Worm (Caenorhabditis elegans) whole organism, L4 larva: Measurements from ENCODE around the gene B0222.11.

Experiments
- D1046.2 ChIP-seq: fragments of 200-800 bp; sonication (Bioruptor generic); IDR thresholded peaks from 2 replicates; pipeline ENCODE4 v1.3.6; 2022; ENCODE audit warnings: missing genetic modification characterization, missing compliant biosample characterization
- T20F7.1 ChIP-seq: fragments of 200-800 bp; sonication (Bioruptor generic); optimal IDR thresholded peaks from 2 replicates; lab custom pipeline; 2018; ENCODE audit warnings: mild to moderate bottlenecking, missing genetic modification characterization, missing compliant biosample characterization
- Y105C5A.15 ChIP-seq: fragments of 200-800 bp; sonication (Bioruptor generic); IDR thresholded peaks from 2 replicates; pipeline ENCODE4 v1.3.6; 2022; ENCODE audit warnings: missing genetic modification characterization, missing compliant biosample characterization
- aha-1 ChIP-seq: fragments of 150-350 bp; peaks from one replicate; lab custom pipeline; 2014; ENCODE audit warnings: missing biosample characterization, missing genetic modification characterization
- ceh-20 ChIP-seq: fragments of 200-800 bp; sonication (Bioruptor generic); IDR thresholded peaks from 2 replicates; pipeline ENCODE4 v1.3.6; 2022; ENCODE audit warnings: missing genetic modification reagents, missing genetic modification characterization, missing compliant biosample characterization
- ceh-32 ChIP-seq: sonication (generic microtip); optimal IDR thresholded peaks from 2 replicates; lab custom pipeline; 2016; ENCODE audit warnings: mild to moderate bottlenecking, missing genetic modification characterization, missing compliant biosample characterization; ENCODE audit not compliant: poor library complexity
- ces-1 ChIP-seq: fragments of 150-350 bp; sonication (generic microtip); optimal IDR thresholded peaks from 4 replicates; lab custom pipeline; 2014; ENCODE audit warnings: missing biosample characterization, missing genetic modification reagents, missing genetic modification characterization
- ctbp-1 ChIP-seq: fragments of 200-800 bp; sonication (Bioruptor generic); IDR thresholded peaks from 2 replicates; pipeline ENCODE4 v1.3.6; 2022; ENCODE audit warnings: missing genetic modification reagents, missing genetic modification characterization, missing compliant biosample characterization
- daf-16 ChIP-seq, 3 experiments: sonication (generic microtip); optimal IDR thresholded peaks; 2 replicates each; lab custom pipeline; 2016 to 2017; ENCODE audit warnings: missing genetic modification characterization in 3 of 3, missing genetic modification reagents in 3 of 3, mild to moderate bottlenecking in 2 of 3, missing compliant biosample characterization in 2 of 3, missing biosample characterization in 1 of 3, moderate library complexity in 1 of 3
- dve-1 ChIP-seq: sonication (generic microtip); optimal IDR thresholded peaks from 2 replicates; lab custom pipeline; 2017; ENCODE audit warnings: antibody characterized with exemption, mild to moderate bottlenecking, missing genetic modification characterization, missing compliant biosample characterization; ENCODE audit not compliant: insufficient read depth
- jun-1 ChIP-seq: fragments of 150-350 bp; optimal IDR thresholded peaks from 2 replicates; lab custom pipeline; 2014; ENCODE audit warnings: missing biosample characterization, missing genetic modification reagents, missing genetic modification characterization
- lin-38 ChIP-seq: fragments of 200-800 bp; sonication (Bioruptor generic); IDR thresholded peaks from 2 replicates; pipeline ENCODE4 v1.3.6; 2022; ENCODE audit warnings: missing genetic modification reagents, missing genetic modification characterization, missing compliant biosample characterization
- madf-5 ChIP-seq, 2 experiments: fragments of 200-800 bp; sonication (Bioruptor generic); IDR thresholded peaks; 2 replicates each; pipeline ENCODE4 v1.3.6; 2022; ENCODE audit warnings: missing compliant biosample characterization in 2 of 2, missing genetic modification characterization in 2 of 2
- nhr-10 ChIP-seq: fragments of 150-350 bp; optimal IDR thresholded peaks from 2 replicates; lab custom pipeline; 2014; ENCODE audit warnings: missing biosample characterization, missing genetic modification characterization
- nhr-48 ChIP-seq: sonication (generic microtip); optimal IDR thresholded peaks from 2 replicates; lab custom pipeline; 2016; ENCODE audit warnings: mild to moderate bottlenecking, missing genetic modification characterization, missing compliant biosample characterization
- nhr-6 ChIP-seq: fragments of 150-350 bp; optimal IDR thresholded peaks from 2 replicates; lab custom pipeline; 2014; ENCODE audit warnings: missing biosample characterization, missing genetic modification characterization
- spr-1 ChIP-seq: sonication (generic microtip); optimal IDR thresholded peaks from 2 replicates; lab custom pipeline; 2016; ENCODE audit warnings: mild to moderate bottlenecking, missing genetic modification characterization, missing compliant biosample characterization
- unc-130 ChIP-seq: sonication (generic microtip); optimal IDR thresholded peaks from 2 replicates; lab custom pipeline; 2016; ENCODE audit warnings: missing genetic modification reagents, missing genetic modification characterization, missing compliant biosample characterization
- zfp-2 ChIP-seq: sonication (generic microtip); optimal IDR thresholded peaks from 2 replicates; lab custom pipeline; 2016; ENCODE audit warnings: mild to moderate bottlenecking, missing genetic modification characterization, missing compliant biosample characterization

The B0222.11 gene

ce11 chrV:9124180-9124579 lies 43.8 kb downstream of the B0222.11 start, which contains the start of gene F21C10.6:
Gene F21C10.6, plus strand, starts transcription at chrV:9124480.
- TF ChIP-seq ceh-32 (tag; lab: Kevin White, UChicago) (no peak), dve-1 (no peak), zfp-2 (no peak), jun-1 (tag; lab: Kevin White, UChicago) (no peak), D1046.2 (no peak), ces-1 (GFP tag; lab: Kevin White, UChicago) (no peak), spr-1 (tag; lab: Kevin White, UChicago) (no peak), unc-130 (GFP tag; lab: Kevin White, UChicago) (no peak), nhr-48 (tag; lab: Kevin White, UChicago) (no peak), madf-5 (GFP tag; IDR thresholded peaks at IDR 0.05; lab: Robert Waterston, UW) (no peak), lin-38 (GFP tag; lab: Robert Waterston, UW) (no peak), nhr-10 (tag; lab: Kevin White, UChicago) (no peak), nhr-6 (tag; lab: Kevin White, UChicago) (no peak)

DNA sequence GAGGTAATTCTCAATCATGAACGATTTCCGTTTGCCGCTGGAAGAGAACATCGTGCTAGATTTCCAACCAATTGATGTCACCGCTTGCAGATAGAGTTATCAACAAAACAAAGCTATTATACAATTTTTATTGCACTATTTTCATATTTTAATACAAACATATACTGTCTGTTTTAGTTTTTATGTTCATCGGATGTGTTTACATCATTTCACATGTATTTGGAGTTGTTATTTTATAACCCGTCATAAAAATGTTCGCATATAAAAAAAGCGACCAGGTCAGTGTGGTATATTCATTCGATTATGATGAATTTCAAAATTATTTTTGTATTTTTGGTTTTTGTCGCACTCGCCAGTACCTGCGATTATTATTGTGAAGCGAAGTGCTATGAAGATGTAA lies 44.8 kb downstream of the B0222.11 start, which contains the start of gene F21C10.11:
TSS of gene F21C10.11 (plus strand) at position 301 of the 400 bp plus-strand sequence.
- TF ChIP-seq aha-1 (tag; lab: Kevin White, UChicago) (peak; percentile 76), T20F7.1 (GFP tag; lab: Kevin White, UChicago) (no peak)

DNA sequence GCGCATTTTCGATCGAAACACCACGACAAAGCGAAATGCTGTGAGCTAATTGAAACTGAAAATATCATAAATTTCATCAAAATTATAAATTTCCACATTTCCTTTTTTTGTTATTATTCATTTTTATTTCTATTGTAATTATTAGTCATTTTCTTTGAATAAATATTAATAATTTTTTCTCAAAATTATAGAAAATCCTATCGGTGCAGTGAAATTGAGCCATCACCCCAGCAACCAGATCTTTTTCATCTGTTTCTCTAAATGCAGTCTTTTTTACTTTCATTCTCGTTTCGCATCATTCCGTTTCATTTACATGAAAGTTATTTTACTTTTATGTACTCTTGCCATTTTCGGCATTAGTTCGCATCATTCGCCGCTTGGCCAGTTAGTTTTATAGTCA lies 46.0 kb downstream of the B0222.11 start, which contains the start of gene F21C10.13:
TSS of gene F21C10.13 (plus strand) at position 301 of the 400 bp plus-strand sequence.
- no peak for TF ChIP-seq ctbp-1 (GFP tag; lab: Robert Waterston, UW)
- no peak for TF ChIP-seq Y105C5A.15 (GFP tag; lab: Robert Waterston, UW)
- TF ChIP-seq daf-16 (GFP tag; optimal IDR thresholded peaks at IDR 0.05; lab: Kevin White, UChicago) = no peak
- no peak for TF ChIP-seq daf-16 (tag; optimal IDR thresholded peaks at IDR 0.05; lab: Kevin White, UChicago)
- TF ChIP-seq ceh-20 (GFP tag; lab: Robert Waterston, UW) = no peak
